Fruit fly (Drosophila melanogaster) whole organism, embryonic: Measurements from ENCODE around the gene Rab3-GEF.

ENCODE experiments used
- Atf6 ChIP-seq: fragments of 200-800 bp; sonication (Bioruptor generic); IDR thresholded peaks from 2 replicates; pipeline ENCODE4 v1.3.6; 2022; ENCODE audit warnings: missing biosample characterization, missing genetic modification characterization
- C15 ChIP-seq: fragments of 200-800 bp; sonication (Bioruptor generic); IDR thresholded peaks from 3 replicates; pipeline ENCODE4 v1.3.6; 2022; ENCODE audit warnings: missing biosample characterization, missing genetic modification characterization
- CG10267 ChIP-seq: fragments of 200-800 bp; sonication (Bioruptor generic); optimal IDR thresholded peaks from 2 replicates; lab custom pipeline; 2018; ENCODE audit warnings: missing biosample characterization, mild to moderate bottlenecking, missing genetic modification characterization, moderate library complexity
- CG10462 ChIP-seq: fragments of 200-800 bp; sonication (Bioruptor generic); optimal IDR thresholded peaks from 2 replicates; lab custom pipeline; 2016; ENCODE audit warnings: missing biosample characterization, missing genetic modification characterization
- CG11696 ChIP-seq: fragments of 200-800 bp; sonication (Bioruptor generic); IDR thresholded peaks from 2 replicates; pipeline ENCODE4 v1.3.6; 2022; ENCODE audit warnings: missing biosample characterization, missing genetic modification characterization
- CG12071 ChIP-seq: fragments of 200-800 bp; sonication (Bioruptor generic); optimal IDR thresholded peaks from 3 replicates; lab custom pipeline; 2018; ENCODE audit warnings: missing biosample characterization, mild to moderate bottlenecking, missing genetic modification characterization
- CG12104 ChIP-seq: fragments of 200-800 bp; sonication (Bioruptor generic); optimal IDR thresholded peaks from 3 replicates; lab custom pipeline; 2016; ENCODE audit warnings: missing biosample characterization, missing genetic modification characterization
- CG12236 ChIP-seq: fragments of 200-800 bp; sonication (Bioruptor generic); optimal IDR thresholded peaks from 2 replicates; lab custom pipeline; 2016; ENCODE audit warnings: missing biosample characterization, missing genetic modification characterization
- CG12299 ChIP-seq: fragments of 200-800 bp; sonication (Bioruptor generic); optimal IDR thresholded peaks from 2 replicates; lab custom pipeline; 2018; ENCODE audit warnings: missing biosample characterization, mild to moderate bottlenecking, missing genetic modification characterization
- CG15011 ChIP-seq: fragments of 200-800 bp; sonication (Bioruptor generic); optimal IDR thresholded peaks from 3 replicates; lab custom pipeline; 2018; ENCODE audit warnings: missing biosample characterization, mild to moderate bottlenecking, missing genetic modification characterization
- CG15073 ChIP-seq: fragments of 200-800 bp; sonication (Bioruptor generic); optimal IDR thresholded peaks from 2 replicates; lab custom pipeline; 2016; ENCODE audit warnings: missing biosample characterization, missing genetic modification characterization
- CG17328 ChIP-seq: fragments of 200-800 bp; sonication (Bioruptor generic); IDR thresholded peaks from 2 replicates; pipeline ENCODE4 v1.3.6; 2022; ENCODE audit warnings: missing biosample characterization, missing genetic modification characterization
- CG17385 ChIP-seq: fragments of 200-800 bp; sonication (Bioruptor generic); optimal IDR thresholded peaks from 3 replicates; lab custom pipeline; 2018; ENCODE audit warnings: missing biosample characterization, mild to moderate bottlenecking, missing genetic modification characterization
- CG1832 ChIP-seq: fragments of 200-800 bp; sonication (Bioruptor generic); optimal IDR thresholded peaks from 2 replicates; lab custom pipeline; 2017; ENCODE audit warnings: missing biosample characterization, mild to moderate bottlenecking, missing genetic modification characterization, inconsistent platforms
- CG18619 ChIP-seq: fragments of 200-800 bp; sonication (Bioruptor generic); optimal IDR thresholded peaks from 3 replicates; lab custom pipeline; 2017; ENCODE audit warnings: missing biosample characterization, mild to moderate bottlenecking, missing genetic modification characterization
- CG2116 ChIP-seq: fragments of 200-800 bp; sonication (Bioruptor generic); optimal IDR thresholded peaks from 3 replicates; lab custom pipeline; 2018; ENCODE audit warnings: missing biosample characterization, mild to moderate bottlenecking, missing genetic modification characterization
- CG32772 ChIP-seq: fragments of 200-800 bp; sonication (Bioruptor generic); IDR thresholded peaks from 2 replicates; pipeline ENCODE4 v1.3.6; 2022; ENCODE audit warnings: missing biosample characterization, missing genetic modification characterization
- CG4404 ChIP-seq: fragments of 200-800 bp; sonication (Bioruptor generic); IDR thresholded peaks from 2 replicates; pipeline ENCODE4 v1.3.6; 2022; ENCODE audit warnings: missing biosample characterization, missing genetic modification characterization
- CG4730 ChIP-seq: fragments of 200-800 bp; sonication (Bioruptor generic); IDR thresholded peaks from 2 replicates; pipeline ENCODE4 v1.3.6; 2022; ENCODE audit warnings: missing biosample characterization, missing genetic modification characterization
- CG6272 ChIP-seq: fragments of 200-800 bp; sonication (Bioruptor generic); IDR thresholded peaks from 2 replicates; pipeline ENCODE4 v1.3.6; 2022; ENCODE audit warnings: missing biosample characterization, missing genetic modification characterization
- CG6654 ChIP-seq: fragments of 200-800 bp; sonication (Bioruptor generic); optimal IDR thresholded peaks from 2 replicates; lab custom pipeline; 2017; ENCODE audit warnings: missing biosample characterization, mild to moderate bottlenecking, missing genetic modification characterization
- CG6813 ChIP-seq: fragments of 200-800 bp; sonication (Bioruptor generic); optimal IDR thresholded peaks from 2 replicates; lab custom pipeline; 2017; ENCODE audit warnings: missing biosample characterization, missing genetic modification characterization, mild to moderate bottlenecking, moderate library complexity, missing genetic modification reagents
- CG8281 ChIP-seq: fragments of 200-800 bp; sonication (Bioruptor generic); optimal IDR thresholded peaks from 2 replicates; lab custom pipeline; 2018; ENCODE audit warnings: missing biosample characterization, mild to moderate bottlenecking, missing genetic modification characterization, moderate library complexity
- CG8388 ChIP-seq: fragments of 200-800 bp; sonication (Bioruptor generic); optimal IDR thresholded peaks from 2 replicates; lab custom pipeline; 2019; ENCODE audit warnings: missing biosample characterization, mild to moderate bottlenecking, missing genetic modification characterization, moderate library complexity
- CTCF ChIP-seq: fragments of 200-800 bp; sonication (Bioruptor generic); optimal IDR thresholded peaks from 2 replicates; lab custom pipeline; 2017; ENCODE audit warnings: missing biosample characterization, mild to moderate bottlenecking, missing genetic modification characterization, moderate library complexity
- D19B ChIP-seq: fragments of 200-800 bp; sonication (Bioruptor generic); optimal IDR thresholded peaks from 2 replicates; lab custom pipeline; 2017; ENCODE audit warnings: missing biosample characterization, mild to moderate bottlenecking, missing genetic modification characterization
- Dip3 ChIP-seq: fragments of 200-800 bp; sonication (Bioruptor generic); optimal IDR thresholded peaks from 3 replicates; lab custom pipeline; 2016; ENCODE audit warnings: missing biosample characterization, missing genetic modification characterization
- Drgx ChIP-seq: fragments of 200-800 bp; sonication (Bioruptor generic); IDR thresholded peaks from 2 replicates; pipeline ENCODE4 v1.3.6; 2022; ENCODE audit warnings: missing biosample characterization, missing genetic modification characterization
- HLHmδ ChIP-seq: fragments of 200-800 bp; sonication (Bioruptor generic); optimal IDR thresholded peaks from 2 replicates; lab custom pipeline; 2018; ENCODE audit warnings: missing biosample characterization, mild to moderate bottlenecking, missing genetic modification characterization, moderate library complexity
- NC2α ChIP-seq: fragments of 200-800 bp; sonication (Bioruptor generic); optimal IDR thresholded peaks from 2 replicates; lab custom pipeline; 2016; ENCODE audit warnings: missing biosample characterization, missing genetic modification characterization
- NFAT ChIP-seq: fragments of 200-800 bp; sonication (Bioruptor generic); IDR thresholded peaks from 2 replicates; pipeline ENCODE4 v1.3.6; 2022; ENCODE audit warnings: missing biosample characterization, missing genetic modification characterization
- Opbp ChIP-seq: fragments of 200-800 bp; sonication (Bioruptor generic); IDR thresholded peaks from 3 replicates; pipeline ENCODE4 v1.3.6; 2022; ENCODE audit warnings: missing biosample characterization, missing genetic modification characterization; ENCODE audit not compliant: partially characterized antibody
- PHDP ChIP-seq: fragments of 200-800 bp; sonication (Bioruptor generic); optimal IDR thresholded peaks from 3 replicates; lab custom pipeline; 2018; ENCODE audit warnings: missing biosample characterization, mild to moderate bottlenecking, missing genetic modification characterization, moderate library complexity
- Rx ChIP-seq: fragments of 200-800 bp; sonication (Bioruptor generic); IDR thresholded peaks from 2 replicates; pipeline ENCODE4 v1.3.6; 2022; ENCODE audit warnings: missing biosample characterization, missing genetic modification characterization
- Scr ChIP-seq: fragments of 200-800 bp; sonication (Bioruptor generic); IDR thresholded peaks from 2 replicates; pipeline ENCODE4 v1.3.6; 2022; ENCODE audit warnings: missing biosample characterization, missing genetic modification characterization; ENCODE audit not compliant: partially characterized antibody
- Ssrp ChIP-seq: fragments of 200-800 bp; sonication (Bioruptor generic); optimal IDR thresholded peaks from 2 replicates; lab custom pipeline; 2018; ENCODE audit warnings: missing biosample characterization, mild to moderate bottlenecking, missing genetic modification characterization, moderate library complexity
- Taf1 ChIP-seq: fragments of 200-800 bp; sonication (Bioruptor generic); IDR thresholded peaks from 2 replicates; pipeline ENCODE4 v1.3.6; 2022; ENCODE audit warnings: missing biosample characterization, missing genetic modification characterization
- ap ChIP-seq: fragments of 200-800 bp; sonication (Bioruptor generic); IDR thresholded peaks from 2 replicates; pipeline ENCODE4 v1.3.6; 2022; ENCODE audit warnings: missing biosample characterization, missing genetic modification characterization
- ato ChIP-seq: fragments of 200-800 bp; sonication (Bioruptor generic); IDR thresholded peaks from 2 replicates; pipeline ENCODE4 v1.3.6; 2022; ENCODE audit warnings: missing biosample characterization, missing genetic modification characterization; ENCODE audit not compliant: partially characterized antibody
- az2 ChIP-seq: fragments of 200-800 bp; sonication (Bioruptor generic); optimal IDR thresholded peaks from 3 replicates; lab custom pipeline; 2016; ENCODE audit warnings: missing biosample characterization, missing genetic modification characterization
- bsh ChIP-seq, 2 experiments: fragments of 200-800 bp; sonication (Bioruptor generic); optimal IDR thresholded peaks; 2 replicates each; lab custom pipeline; 2017 to 2018; ENCODE audit warnings: mild to moderate bottlenecking in 2 of 2, missing biosample characterization in 2 of 2, missing genetic modification characterization in 2 of 2, moderate library complexity in 1 of 2
- caup ChIP-seq: fragments of 200-800 bp; sonication (Bioruptor generic); optimal IDR thresholded peaks from 3 replicates; lab custom pipeline; 2017; ENCODE audit warnings: missing biosample characterization, mild to moderate bottlenecking, missing genetic modification characterization, moderate library complexity; ENCODE audit not compliant: severe bottlenecking
- crp ChIP-seq, 2 experiments: fragments of 200-800 bp; sonication (Bioruptor generic); optimal IDR thresholded peaks; 2 replicates in 1 of 2; 3 replicates in 1 of 2; lab custom pipeline; 2017; ENCODE audit warnings: missing biosample characterization in 2 of 2, missing genetic modification characterization in 2 of 2, mild to moderate bottlenecking in 1 of 2, moderate library complexity in 1 of 2
- dan ChIP-seq: fragments of 200-800 bp; sonication (Bioruptor generic); IDR thresholded peaks from 2 replicates; pipeline ENCODE4 v1.3.6; 2022; ENCODE audit warnings: missing biosample characterization, missing genetic modification characterization
- fru ChIP-seq: fragments of >200 bp; optimal IDR thresholded peaks from 2 replicates; lab custom pipeline; 2017
- gro ChIP-seq: fragments of 200-800 bp; sonication (Bioruptor generic); optimal IDR thresholded peaks from 2 replicates; lab custom pipeline; 2016; ENCODE audit warnings: missing biosample characterization, missing genetic modification characterization
- h ChIP-seq: fragments of >200 bp; optimal IDR thresholded peaks from 2 replicates; lab custom pipeline; 2017
- inv ChIP-seq: fragments of 200-800 bp; sonication (Bioruptor generic); IDR thresholded peaks from 2 replicates; pipeline ENCODE4 v1.3.6; 2022; ENCODE audit warnings: missing biosample characterization, missing genetic modification characterization; ENCODE audit not compliant: partially characterized antibody
- jumu ChIP-seq: fragments of 200-800 bp; sonication (Bioruptor generic); optimal IDR thresholded peaks from 3 replicates; lab custom pipeline; 2016; ENCODE audit warnings: missing biosample characterization, missing genetic modification characterization
- ranshi ChIP-seq: fragments of 200-800 bp; sonication (Bioruptor generic); IDR thresholded peaks from 2 replicates; pipeline ENCODE4 v1.3.6; 2022; ENCODE audit warnings: missing biosample characterization, missing genetic modification characterization
- sens-2 ChIP-seq: fragments of 200-800 bp; sonication (Bioruptor generic); IDR thresholded peaks from 2 replicates; pipeline ENCODE4 v1.3.6; 2022; ENCODE audit warnings: missing biosample characterization, missing genetic modification characterization
- twi ChIP-seq: fragments of 200-800 bp; optimal IDR thresholded peaks from 2 replicates; lab custom pipeline; 2019; ENCODE audit warnings: missing biosample characterization, mild to moderate bottlenecking, missing genetic modification characterization, moderate library complexity

Rab3-GEF gene

DNA sequence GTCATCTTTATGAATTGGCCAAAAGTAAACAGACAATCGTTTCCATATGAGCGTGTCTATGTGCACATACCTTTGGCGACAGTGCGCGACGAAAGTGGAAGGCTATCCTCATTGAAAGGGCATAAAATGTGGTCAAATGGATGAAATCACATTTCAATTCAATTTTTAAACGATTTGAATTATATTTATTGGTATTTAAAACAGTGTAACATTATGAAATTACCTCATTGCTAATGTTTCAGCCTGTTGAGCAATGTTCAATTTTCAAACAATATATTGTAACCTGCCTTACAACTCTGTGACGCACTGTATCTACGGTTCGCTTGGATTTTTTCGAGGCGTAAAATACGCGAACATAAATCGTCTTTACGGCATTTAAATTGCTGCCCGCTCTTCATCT, 30.6 kb downstream of the Rab3-GEF start (continued):
- TF ChIP-seq CG6654 (no peak), CG12299 (tag; lab: Kevin White, UChicago) (no peak), NC2α (GFP tag; lab: Kevin White, UChicago) (no peak), CG15011 (GFP tag; lab: Kevin White, UChicago) (peak; percentile 31), Atf6 (GFP tag; lab: Robert Waterston, UW) (peak; percentile 73), CG2116 (GFP tag; lab: Kevin White, UChicago) (no peak), CG12236 (GFP tag; lab: Kevin White, UChicago) (no peak), fru (no peak), Rx (GFP tag; lab: Robert Waterston, UW) (no peak), ranshi (GFP tag; lab: Robert Waterston, UW) (peak; percentile 28; the same call in 1 of the 2 replicates), CG17385 (GFP tag; lab: Kevin White, UChicago) (peak; percentile 0), CTCF (GFP tag; lab: Kevin White, UChicago) (no peak), CG6272 (GFP tag; lab: Robert Waterston, UW) (no peak), h (no peak), Drgx (GFP tag; lab: Robert Waterston, UW) (peak; percentile 32; the same call in 1 of the 2 replicates), CG15073 (GFP tag; lab: Kevin White, UChicago) (no peak), CG1832 (GFP tag; lab: Kevin White, UChicago) (no peak), Dip3 (GFP tag; lab: Kevin White, UChicago) (peak; percentile 54), CG32772 (GFP tag; lab: Robert Waterston, UW) (peak; percentile 19; the same call in 1 of the 2 replicates), sens-2 (GFP tag; lab: Robert Waterston, UW) (no peak), caup (GFP tag; lab: Kevin White, UChicago) (peak; percentile 37), CG6813 (GFP tag; lab: Kevin White, UChicago) (no peak), az2 (GFP tag; lab: Kevin White, UChicago) (no peak), gro (GFP tag; lab: Kevin White, UChicago) (peak; percentile 4), Opbp (GFP tag; lab: Robert Waterston, UW) (no peak), CG8281 (no peak), CG12104 (GFP tag; lab: Kevin White, UChicago) (no peak), CG18619 (GFP tag; lab: Kevin White, UChicago) (peak; percentile 38), Ssrp (tag; lab: Kevin White, UChicago) (no peak), CG8388 (GFP tag; lab: Kevin White, UChicago) (no peak), twi (tag; lab: Kevin White, UChicago) (no peak), ato (GFP tag; lab: Robert Waterston, UW) (no peak), NFAT (GFP tag; lab: Robert Waterston, UW) (peak; percentile 10; the same call in 1 of the 2 replicates), CG11696 (GFP tag; lab: Robert Waterston, UW) (no peak), jumu (GFP tag; lab: Kevin White, UChicago) (no peak), PHDP (peak; percentile 53), crp (GFP tag; optimal IDR thresholded peaks at IDR 0.05; lab: Kevin White, UChicago) (no peak), C15 (GFP tag; lab: Robert Waterston, UW) (0 out of 3 replicates have a peak, but pooled peaks have one; percentile 8), CG12071 (GFP tag; lab: Kevin White, UChicago) (peak; percentile 21), CG4404 (GFP tag; lab: Robert Waterston, UW) (peak; percentile 54), ap (no peak), HLHmδ (no peak), Scr (GFP tag; lab: Robert Waterston, UW) (no peak), CG10462 (GFP tag; lab: Kevin White, UChicago) (no peak), CG17328 (GFP tag; lab: Robert Waterston, UW) (no peak), D19B (GFP tag; lab: Kevin White, UChicago) (peak; percentile 7), bsh (GFP tag; optimal IDR thresholded peaks at IDR 0.05; lab: Kevin White, UChicago) (no peak), CG10267 (tag; lab: Kevin White, UChicago) (no peak), CG4730 (GFP tag; lab: Robert Waterston, UW) (0 out of 2 replicates have a peak, but pooled peaks have one; percentile 6), Taf1 (GFP tag; lab: Robert Waterston, UW) (no peak; the same call in 1 of the 2 replicates), dan (GFP tag; lab: Robert Waterston, UW) (no peak), inv (GFP tag; lab: Robert Waterston, UW) (no peak)
